Worm (Caenorhabditis elegans) whole organism, L2 larva: Measurements from ENCODE around the gene chs-2.

Experiments used
- R02D3.7 ChIP-seq: fragments of 150-350 bp; optimal IDR thresholded peaks from 2 replicates; lab custom pipeline; 2014; ENCODE audit warnings: missing biosample characterization, missing genetic modification characterization
- Y55F3AM.14 ChIP-seq: fragments of 200-800 bp; sonication (Bioruptor generic); optimal IDR thresholded peaks from 2 replicates; lab custom pipeline; 2018; ENCODE audit warnings: mild to moderate bottlenecking, missing genetic modification characterization, missing compliant biosample characterization
- ceh-16 ChIP-seq: fragments of 150-350 bp; optimal IDR thresholded peaks from 2 replicates; lab custom pipeline; 2014; ENCODE audit warnings: missing biosample characterization, missing genetic modification characterization
- crh-2 ChIP-seq: sonication (generic microtip); optimal IDR thresholded peaks from 2 replicates; lab custom pipeline; 2017; ENCODE audit warnings: missing biosample characterization, missing genetic modification characterization
- dmd-4 ChIP-seq: sonication (generic microtip); optimal IDR thresholded peaks from 2 replicates; lab custom pipeline; 2017; ENCODE audit warnings: missing biosample characterization, missing genetic modification characterization
- elt-1 ChIP-seq: fragments of 150-350 bp; optimal IDR thresholded peaks from 2 replicates; lab custom pipeline; 2014; ENCODE audit warnings: missing biosample characterization, missing genetic modification characterization
- fos-1 ChIP-seq: fragments of 150-350 bp; optimal IDR thresholded peaks from 2 replicates; lab custom pipeline; 2014; ENCODE audit warnings: missing biosample characterization, missing genetic modification characterization
- gmeb-1 ChIP-seq: fragments of 150-350 bp; optimal IDR thresholded peaks from 2 replicates; lab custom pipeline; 2014; ENCODE audit warnings: missing biosample characterization, missing genetic modification characterization
- lin-11 ChIP-seq: fragments of 150-350 bp; sonication (generic microtip); optimal IDR thresholded peaks from 2 replicates; lab custom pipeline; 2014; ENCODE audit warnings: missing biosample characterization, missing genetic modification characterization, inconsistent platforms, mixed read lengths
- lin-13 ChIP-seq: fragments of 150-350 bp; optimal IDR thresholded peaks from 2 replicates; lab custom pipeline; 2014; ENCODE audit warnings: missing biosample characterization, missing genetic modification reagents, missing genetic modification characterization
- lsy-2 ChIP-seq, 2 experiments: fragments of 150-350 bp in 1 of 2; sonication (generic microtip) in 1 of 2; optimal IDR thresholded peaks; 2 replicates each; lab custom pipeline; 2014 to 2017; ENCODE audit warnings: missing biosample characterization in 2 of 2, missing genetic modification characterization in 2 of 2
- mbf-1 ChIP-seq: sonication (generic microtip); optimal IDR thresholded peaks from 2 replicates; lab custom pipeline; 2017; ENCODE audit warnings: missing biosample characterization, missing genetic modification characterization
- nhr-11 ChIP-seq: fragments of 150-350 bp; optimal IDR thresholded peaks from 2 replicates; lab custom pipeline; 2014; ENCODE audit warnings: missing biosample characterization, missing genetic modification characterization
- nhr-12 ChIP-seq: fragments of 150-350 bp; optimal IDR thresholded peaks from 2 replicates; lab custom pipeline; 2014; ENCODE audit warnings: missing biosample characterization, missing genetic modification characterization
- nhr-129 ChIP-seq: fragments of 150-350 bp; optimal IDR thresholded peaks from 2 replicates; lab custom pipeline; 2014; ENCODE audit warnings: missing biosample characterization, missing genetic modification characterization
- nhr-237 ChIP-seq: fragments of 150-350 bp; optimal IDR thresholded peaks from 2 replicates; lab custom pipeline; 2014; ENCODE audit warnings: missing biosample characterization, missing genetic modification characterization
- nhr-6 ChIP-seq: fragments of 150-350 bp; optimal IDR thresholded peaks from 2 replicates; lab custom pipeline; 2014; ENCODE audit warnings: missing biosample characterization, missing genetic modification characterization
- skn-1 ChIP-seq: sonication (generic microtip); optimal IDR thresholded peaks from 2 replicates; lab custom pipeline; 2017; ENCODE audit warnings: missing biosample characterization, missing genetic modification characterization
- sma-3 ChIP-seq: sonication (generic microtip); optimal IDR thresholded peaks from 2 replicates; lab custom pipeline; 2016; ENCODE audit warnings: missing genetic modification reagents, missing genetic modification characterization, missing compliant biosample characterization
- unc-39 ChIP-seq: fragments of 150-350 bp; optimal IDR thresholded peaks from 2 replicates; lab custom pipeline; 2014; ENCODE audit warnings: missing biosample characterization, missing genetic modification characterization
- unc-62 ChIP-seq: fragments of 150-350 bp; optimal IDR thresholded peaks from 2 replicates; lab custom pipeline; 2014; ENCODE audit warnings: missing biosample characterization, missing genetic modification reagents, missing genetic modification characterization
- zag-1 ChIP-seq: fragments of 150-350 bp; optimal IDR thresholded peaks from 2 replicates; lab custom pipeline; 2014; ENCODE audit warnings: missing biosample characterization, missing genetic modification characterization
- ztf-11 ChIP-seq: sonication (generic microtip); optimal IDR thresholded peaks from 2 replicates; lab custom pipeline; 2017; ENCODE audit warnings: missing biosample characterization, missing genetic modification characterization

Gene chs-2

ce11 chrII:255124-255523 is 58.3 kb downstream of the chs-2 start (continued):
- TF ChIP-seq unc-62 (GFP tag; lab: Kevin White, UChicago), result no peak
- TF ChIP-seq nhr-129, result peak; percentile 95
- TF ChIP-seq crh-2 (tag; lab: Kevin White, UChicago), result peak; percentile 96
- no peak for TF ChIP-seq unc-39 (tag; lab: Kevin White, UChicago)
- TF ChIP-seq mbf-1 (tag; lab: Kevin White, UChicago), result peak; percentile 7
- TF ChIP-seq gmeb-1 (tag; lab: Kevin White, UChicago), result peak; percentile 95
- TF ChIP-seq nhr-237 (tag; lab: Kevin White, UChicago), result peak; percentile 75
- TF ChIP-seq ztf-11 (tag; lab: Kevin White, UChicago), result peak; percentile 58
- TF ChIP-seq R02D3.7 (tag; lab: Kevin White, UChicago), result peak; percentile 61
- no peak for TF ChIP-seq nhr-12
- TF ChIP-seq ceh-16, result peak; percentile 55
- TF ChIP-seq nhr-6 (tag; lab: Kevin White, UChicago), result peak; percentile 90
- peak; percentile 90 to 95 for TF ChIP-seq lsy-2 (tag; optimal IDR thresholded peaks at IDR 0.05; lab: Kevin White, UChicago)
- no peak for TF ChIP-seq dmd-4 (tag; lab: Kevin White, UChicago)
- peak; percentile 97 for TF ChIP-seq lin-13
- TF ChIP-seq lin-11 (tag; lab: Kevin White, UChicago), result peak; percentile 98
- TF ChIP-seq skn-1, result peak; percentile 95
- TF ChIP-seq fos-1 (tag; lab: Kevin White, UChicago), result peak; percentile 90
- no peak for TF ChIP-seq nhr-11
- TF ChIP-seq, all 48 proteins: peak for 34

- no peak for TF ChIP-seq unc-62 (GFP tag; lab: Kevin White, UChicago)
- TF ChIP-seq Y55F3AM.14, result no peak
- TF ChIP-seq nhr-6 (tag; lab: Kevin White, UChicago), result no peak
- no peak for TF ChIP-seq elt-1 (tag; lab: Kevin White, UChicago)
- no peak for TF ChIP-seq zag-1 (tag; lab: Kevin White, UChicago)
- no peak for TF ChIP-seq sma-3 (GFP tag; lab: Kevin White, UChicago)
- TF ChIP-seq nhr-237 (tag; lab: Kevin White, UChicago), result no peak
These were observed 60.7 kb downstream of the chs-2 start, which contains the start of gene cat-2 for ce11 chrII:257519-257918. TSS of gene cat-2 (plus strand) at chrII:257819.
